Fruit fly (Drosophila melanogaster): Measurements from ENCODE around the gene Naa15-16.

dm6 chrX:19479134-19479533, 650 bp upstream of the Naa15-16 start, which contains the start of gene CG32533:
- TF ChIP-seq bab1 (GFP tag; optimal IDR thresholded peaks at IDR 0.05) (no peak), CG7045 (GFP tag; optimal IDR thresholded peaks at IDR 0.05) (no peak)

Data from whole organism, adult.